Fruit fly (Drosophila melanogaster): ENCODE data around the gene CG12684.

- TF ChIP-seq CG12768 (GFP tag; optimal IDR thresholded peaks at IDR 0.05), result no peak
- TF ChIP-seq Crg-1 (GFP tag; optimal IDR thresholded peaks at IDR 0.05), result no peak
- no peak for TF ChIP-seq CG5204 (GFP tag; optimal IDR thresholded peaks at IDR 0.05)
- no peak for TF ChIP-seq CG14711 (tag; optimal IDR thresholded peaks at IDR 0.05)
These were observed 23.1 kb downstream of the CG12684 start, which contains the start of the genes Usf and CG15912 for dm6 chrX:4548611-4549120.
